Worm (Caenorhabditis elegans): ENCODE results near the gene srj-53.

Gene srj-53

DNA sequence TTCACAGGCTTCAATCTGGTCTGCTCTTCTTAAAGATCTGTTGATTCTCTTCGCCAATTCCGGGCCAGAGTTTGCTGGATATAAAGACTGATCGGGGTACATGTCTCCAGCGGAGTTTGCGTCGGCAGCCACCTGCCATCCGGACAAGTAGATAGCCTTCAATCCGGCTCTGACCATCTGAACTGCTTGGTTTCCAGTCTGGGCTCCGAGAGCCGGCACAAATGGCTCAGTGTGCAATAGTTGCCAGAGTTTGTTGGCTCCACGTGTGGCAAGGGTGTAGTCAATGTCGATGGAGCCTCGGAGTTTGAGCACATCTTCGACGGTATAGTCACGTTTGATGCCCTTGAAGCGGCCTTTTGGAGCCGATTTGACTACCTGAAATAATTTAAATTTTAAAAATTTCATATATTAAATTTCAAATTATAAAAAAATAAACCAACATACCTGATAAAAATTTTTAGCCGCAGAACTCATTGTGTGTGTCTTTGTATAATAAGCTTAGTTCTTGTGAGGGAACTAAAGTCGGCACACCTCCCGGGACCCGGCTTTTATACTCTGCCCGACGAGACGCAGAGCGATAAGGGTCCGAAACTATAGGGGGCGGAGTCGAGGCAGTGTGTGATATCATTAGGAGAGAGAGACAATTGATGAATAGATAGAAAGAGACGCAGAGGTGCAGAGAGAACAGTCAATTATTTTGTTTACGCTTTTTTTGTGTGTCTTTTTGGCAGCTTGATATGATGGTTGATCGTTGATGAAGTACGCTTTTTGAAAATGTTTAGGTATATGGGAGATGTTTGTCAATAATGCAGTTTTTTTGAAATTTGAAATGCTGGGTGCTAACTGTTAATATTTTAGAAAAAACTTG is 33.2 kb upstream of the srj-53 start, which contains the start of the genes icl-1 and srh-2:
TSS of gene icl-1 (minus strand) at position 521 of the 868 bp plus-strand sequence.
TSS of gene srh-2 (plus strand) at position 818 of the 868 bp plus-strand sequence.
- no peak for TF ChIP-seq ama-1 (optimal IDR thresholded peaks at IDR 0.05)
- no peak for TF ChIP-seq ets-7 (tag; optimal IDR thresholded peaks at IDR 0.05)
- TF ChIP-seq sea-1 (GFP tag; conservative IDR thresholded peaks at IDR 0.05): no peak
- no peak for TF ChIP-seq hmbx-1 (tag; optimal IDR thresholded peaks at IDR 0.05)
- TF ChIP-seq flt-1 (GFP tag; IDR thresholded peaks at IDR 0.05): no peak
- no peak for TF ChIP-seq F13C5.2 (tag; optimal IDR thresholded peaks at IDR 0.05)
- no peak for TF ChIP-seq pes-1 (GFP tag; IDR thresholded peaks at IDR 0.05)
- TF ChIP-seq aly-1 (tag; optimal IDR thresholded peaks at IDR 0.05): no peak
- no peak for TF ChIP-seq tra-4 (tag; optimal IDR thresholded peaks at IDR 0.05)
- no peak for TF ChIP-seq tbx-11 (GFP tag; IDR thresholded peaks at IDR 0.05)
- TF ChIP-seq hnd-1 (tag; optimal IDR thresholded peaks at IDR 0.05): no peak

ce11 chrV:726573-727483 is 32.3 kb upstream of the srj-53 start:
- TF ChIP-seq F13C5.2 (tag; optimal IDR thresholded peaks at IDR 0.05) (no peak), scrt-1 (GFP tag; IDR thresholded peaks at IDR 0.05) (no peak), ceh-36 (tag; optimal IDR thresholded peaks at IDR 0.05) (no peak), tra-4 (tag; optimal IDR thresholded peaks at IDR 0.05) (no peak), ceh-13 (GFP tag; optimal IDR thresholded peaks at IDR 0.05) (no peak), flt-1 (GFP tag; IDR thresholded peaks at IDR 0.05) (no peak), hmg-4 (GFP tag; optimal IDR thresholded peaks at IDR 0.05) (no peak)

DNA sequence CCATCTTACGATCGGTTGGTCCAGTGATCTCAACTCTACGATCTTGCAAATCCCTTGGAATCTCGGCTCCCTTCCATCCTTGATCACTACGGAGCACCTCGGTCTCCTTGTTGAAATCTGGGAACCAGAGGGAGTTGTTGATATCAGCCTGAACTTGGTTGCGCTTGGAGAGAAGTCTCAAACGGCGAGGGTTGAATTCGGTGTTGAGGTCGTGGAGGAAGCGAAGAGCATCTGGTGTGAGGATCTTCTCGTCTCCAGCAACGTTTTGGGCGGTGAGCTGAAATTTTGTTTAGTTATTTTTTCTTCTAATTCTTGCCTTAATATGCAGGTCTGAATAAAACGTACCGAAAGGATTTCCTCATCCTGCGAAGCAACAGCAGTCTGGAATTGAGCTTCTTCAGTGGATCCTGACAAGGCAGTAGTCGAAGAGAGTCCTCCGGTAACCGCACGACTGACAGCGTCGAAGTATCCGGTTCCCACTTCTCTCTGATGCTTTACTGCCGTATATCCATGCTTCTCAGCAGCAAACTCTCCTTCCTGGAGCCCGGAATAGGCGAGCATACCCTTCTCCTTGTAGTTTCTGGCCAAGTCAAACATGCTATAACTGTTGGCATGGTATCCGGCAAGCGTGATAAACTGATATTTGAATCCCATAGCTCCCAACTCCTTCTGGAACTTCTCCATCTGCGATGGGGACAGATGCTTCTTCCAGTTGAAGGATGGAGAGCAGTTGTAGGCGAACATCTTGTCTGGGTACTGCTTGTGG is 31.5 kb upstream of the srj-53 start:
- TF ChIP-seq ama-1 (optimal IDR thresholded peaks at IDR 0.05) (no peak), aly-1 (tag; optimal IDR thresholded peaks at IDR 0.05) (peak; percentile 12)

- TF ChIP-seq hmg-4 (GFP tag; optimal IDR thresholded peaks at IDR 0.05) (no peak), ceh-36 (tag; optimal IDR thresholded peaks at IDR 0.05) (no peak), scrt-1 (GFP tag; IDR thresholded peaks at IDR 0.05) (no peak), aly-1 (tag; optimal IDR thresholded peaks at IDR 0.05) (no peak), pes-1 (GFP tag; IDR thresholded peaks at IDR 0.05) (no peak), B0310.2 (tag; optimal IDR thresholded peaks at IDR 0.05) (no peak), tbx-11 (GFP tag; IDR thresholded peaks at IDR 0.05) (no peak), F13C5.2 (tag; optimal IDR thresholded peaks at IDR 0.05) (no peak), hnd-1 (tag; optimal IDR thresholded peaks at IDR 0.05) (no peak), ama-1 (optimal IDR thresholded peaks at IDR 0.05) (no peak), tbx-37 (GFP tag; conservative IDR thresholded peaks at IDR 0.05) (no peak), ceh-13 (GFP tag; optimal IDR thresholded peaks at IDR 0.05) (no peak), tra-4 (tag; optimal IDR thresholded peaks at IDR 0.05) (no peak), hmbx-1 (tag; optimal IDR thresholded peaks at IDR 0.05) (no peak), flt-1 (GFP tag; IDR thresholded peaks at IDR 0.05) (no peak), ets-7 (tag; optimal IDR thresholded peaks at IDR 0.05) (no peak), sea-1 (GFP tag; conservative IDR thresholded peaks at IDR 0.05) (no peak)
Observed at ce11 chrV:724946-725806, 30.7 kb upstream of the srj-53 start.

ce11 chrV:724470-724890 is 30.0 kb upstream of the srj-53 start:
- TF ChIP-seq hnd-1 (tag; optimal IDR thresholded peaks at IDR 0.05) (no peak), ceh-36 (tag; optimal IDR thresholded peaks at IDR 0.05) (no peak), sea-1 (GFP tag; conservative IDR thresholded peaks at IDR 0.05) (no peak), flt-1 (GFP tag; IDR thresholded peaks at IDR 0.05) (no peak), pes-1 (GFP tag; IDR thresholded peaks at IDR 0.05) (no peak; the same call in 1 of the 2 replicates), B0310.2 (tag; optimal IDR thresholded peaks at IDR 0.05) (no peak), ets-7 (tag; optimal IDR thresholded peaks at IDR 0.05) (no peak), scrt-1 (GFP tag; IDR thresholded peaks at IDR 0.05) (no peak), tbx-11 (GFP tag; IDR thresholded peaks at IDR 0.05) (no peak), hmg-4 (GFP tag; optimal IDR thresholded peaks at IDR 0.05) (no peak), tra-4 (tag; optimal IDR thresholded peaks at IDR 0.05) (no peak), ceh-13 (GFP tag; optimal IDR thresholded peaks at IDR 0.05) (no peak)

ce11 chrV:723895-724352 is 29.4 kb upstream of the srj-53 start, which contains the start of gene fbxb-72:
TSS of gene fbxb-72 (minus strand) at chrV:723952.
- TF ChIP-seq tra-4 (tag; optimal IDR thresholded peaks at IDR 0.05) (no peak), F13C5.2 (tag; optimal IDR thresholded peaks at IDR 0.05) (no peak), flt-1 (GFP tag; IDR thresholded peaks at IDR 0.05) (no peak), hmbx-1 (tag; optimal IDR thresholded peaks at IDR 0.05) (no peak), sea-1 (GFP tag; conservative IDR thresholded peaks at IDR 0.05) (no peak), ceh-13 (GFP tag; optimal IDR thresholded peaks at IDR 0.05) (no peak), tbx-11 (GFP tag; IDR thresholded peaks at IDR 0.05) (no peak), ceh-36 (tag; optimal IDR thresholded peaks at IDR 0.05) (no peak), ama-1 (optimal IDR thresholded peaks at IDR 0.05) (no peak), ets-7 (tag; optimal IDR thresholded peaks at IDR 0.05) (no peak), scrt-1 (GFP tag; IDR thresholded peaks at IDR 0.05) (no peak), hmg-4 (GFP tag; optimal IDR thresholded peaks at IDR 0.05) (no peak), B0310.2 (tag; optimal IDR thresholded peaks at IDR 0.05) (no peak), pes-1 (GFP tag; IDR thresholded peaks at IDR 0.05) (no peak), aly-1 (tag; optimal IDR thresholded peaks at IDR 0.05) (no peak)
